Fruit fly (Drosophila melanogaster) whole organism, embryonic: ENCODE measurements around the gene SK.

Experiments used
- Abd-B ChIP-seq: fragments of 200-800 bp; sonication (Bioruptor generic); optimal IDR thresholded peaks from 2 replicates; lab custom pipeline; 2018; ENCODE audit warnings: missing biosample characterization, mild to moderate bottlenecking, missing genetic modification characterization, moderate library complexity
- Atf6 ChIP-seq: fragments of 200-800 bp; sonication (Bioruptor generic); IDR thresholded peaks from 2 replicates; pipeline ENCODE4 v1.3.6; 2022; ENCODE audit warnings: missing biosample characterization, missing genetic modification characterization
- B-H2 ChIP-seq: fragments of 200-800 bp; sonication (Bioruptor generic); optimal IDR thresholded peaks from 2 replicates; lab custom pipeline; 2018; ENCODE audit warnings: missing biosample characterization, mild to moderate bottlenecking, missing genetic modification characterization
- CG10462 ChIP-seq: fragments of 200-800 bp; sonication (Bioruptor generic); optimal IDR thresholded peaks from 2 replicates; lab custom pipeline; 2016; ENCODE audit warnings: missing biosample characterization, missing genetic modification characterization
- CG11085 ChIP-seq: fragments of 200-800 bp; sonication (Bioruptor generic); IDR thresholded peaks from 2 replicates; pipeline ENCODE4 v1.3.6; 2022; ENCODE audit warnings: missing biosample characterization, missing genetic modification characterization
- CG11093 ChIP-seq: fragments of 200-800 bp; sonication (Bioruptor generic); IDR thresholded peaks from 3 replicates; pipeline ENCODE4 v1.3.6; 2022; ENCODE audit warnings: missing biosample characterization, missing genetic modification characterization
- CG11696 ChIP-seq: fragments of 200-800 bp; sonication (Bioruptor generic); IDR thresholded peaks from 2 replicates; pipeline ENCODE4 v1.3.6; 2022; ENCODE audit warnings: missing biosample characterization, missing genetic modification characterization
- CG12155 ChIP-seq: fragments of 200-800 bp; sonication (Bioruptor generic); optimal IDR thresholded peaks from 3 replicates; lab custom pipeline; 2016; ENCODE audit warnings: missing biosample characterization, missing genetic modification characterization
- CG13624 ChIP-seq: fragments of 200-800 bp; sonication (Bioruptor generic); optimal IDR thresholded peaks from 2 replicates; lab custom pipeline; 2016; ENCODE audit warnings: missing biosample characterization, missing genetic modification characterization
- CG13775 ChIP-seq: fragments of 200-800 bp; sonication (Bioruptor generic); optimal IDR thresholded peaks from 3 replicates; lab custom pipeline; 2017; ENCODE audit warnings: missing biosample characterization, mild to moderate bottlenecking, missing genetic modification characterization
- CG14014 ChIP-seq: fragments of 200-800 bp; sonication (Bioruptor generic); IDR thresholded peaks from 2 replicates; pipeline ENCODE4 v1.3.6; 2022; ENCODE audit warnings: missing biosample characterization, missing genetic modification characterization
- CG1602 ChIP-seq: fragments of 200-800 bp; sonication (Bioruptor generic); optimal IDR thresholded peaks from 3 replicates; lab custom pipeline; 2016; ENCODE audit warnings: missing biosample characterization, missing genetic modification characterization
- CG1603 ChIP-seq: fragments of 200-800 bp; sonication (Bioruptor generic); optimal IDR thresholded peaks from 2 replicates; lab custom pipeline; 2019; ENCODE audit warnings: missing biosample characterization, mild to moderate bottlenecking, missing genetic modification characterization, moderate library complexity
- CG16815 ChIP-seq: fragments of 200-800 bp; sonication (Bioruptor generic); optimal IDR thresholded peaks from 3 replicates; lab custom pipeline; 2017; ENCODE audit warnings: missing biosample characterization, mild to moderate bottlenecking, missing genetic modification characterization
- CG17829 ChIP-seq: fragments of 200-800 bp; optimal IDR thresholded peaks from 2 replicates; lab custom pipeline; 2019; ENCODE audit warnings: missing biosample characterization, mild to moderate bottlenecking, missing genetic modification characterization, moderate library complexity
- CG2202 ChIP-seq: fragments of 200-800 bp; sonication (Bioruptor generic); optimal IDR thresholded peaks from 2 replicates; lab custom pipeline; 2018; ENCODE audit warnings: missing biosample characterization, mild to moderate bottlenecking, missing genetic modification characterization
- CG2712 ChIP-seq: fragments of 200-800 bp; optimal IDR thresholded peaks from 3 replicates; lab custom pipeline; 2019; ENCODE audit warnings: missing biosample characterization, mild to moderate bottlenecking, missing genetic modification characterization, moderate library complexity
- CG31224 ChIP-seq: fragments of 200-800 bp; sonication (Bioruptor generic); IDR thresholded peaks from 2 replicates; pipeline ENCODE4 v1.3.6; 2022; ENCODE audit warnings: missing biosample characterization, missing genetic modification characterization
- CG31441 ChIP-seq: fragments of 200-800 bp; sonication (Bioruptor generic); IDR thresholded peaks from 2 replicates; pipeline ENCODE4 v1.3.6; 2022; ENCODE audit warnings: missing biosample characterization, missing genetic modification characterization
- CG4404 ChIP-seq: fragments of 200-800 bp; sonication (Bioruptor generic); IDR thresholded peaks from 2 replicates; pipeline ENCODE4 v1.3.6; 2022; ENCODE audit warnings: missing biosample characterization, missing genetic modification characterization
- CG6813 ChIP-seq: fragments of 200-800 bp; sonication (Bioruptor generic); optimal IDR thresholded peaks from 2 replicates; lab custom pipeline; 2017; ENCODE audit warnings: missing biosample characterization, missing genetic modification characterization, mild to moderate bottlenecking, moderate library complexity, missing genetic modification reagents
- CG8089 ChIP-seq: fragments of 200-800 bp; sonication (Bioruptor generic); optimal IDR thresholded peaks from 3 replicates; lab custom pipeline; 2016; ENCODE audit warnings: missing biosample characterization, missing genetic modification characterization
- CoRest ChIP-seq: fragments of 200-800 bp; sonication (Bioruptor generic); optimal IDR thresholded peaks from 3 replicates; lab custom pipeline; 2018; ENCODE audit warnings: missing biosample characterization, mild to moderate bottlenecking, missing genetic modification characterization, moderate library complexity
- Dp ChIP-seq: fragments of 200-800 bp; sonication (Bioruptor generic); optimal IDR thresholded peaks from 2 replicates; lab custom pipeline; 2018; ENCODE audit warnings: missing biosample characterization, mild to moderate bottlenecking, missing genetic modification characterization, moderate library complexity
- Fer3 ChIP-seq: fragments of 200-800 bp; sonication (Bioruptor generic); optimal IDR thresholded peaks from 2 replicates; lab custom pipeline; 2018; ENCODE audit warnings: missing biosample characterization, mild to moderate bottlenecking, missing genetic modification characterization, moderate library complexity
- HLH4C ChIP-seq: fragments of 200-800 bp; sonication (Bioruptor generic); IDR thresholded peaks from 3 replicates; pipeline ENCODE4 v1.3.6; 2022; ENCODE audit warnings: missing biosample characterization, missing genetic modification characterization; ENCODE audit not compliant: partially characterized antibody
- HLHmδ ChIP-seq: fragments of 200-800 bp; sonication (Bioruptor generic); optimal IDR thresholded peaks from 2 replicates; lab custom pipeline; 2018; ENCODE audit warnings: missing biosample characterization, mild to moderate bottlenecking, missing genetic modification characterization, moderate library complexity
- Hey ChIP-seq: fragments of 200-800 bp; sonication (Bioruptor generic); optimal IDR thresholded peaks from 3 replicates; lab custom pipeline; 2018; ENCODE audit warnings: missing biosample characterization, mild to moderate bottlenecking, missing genetic modification characterization
- Hr3 ChIP-seq: fragments of 200-800 bp; sonication (Bioruptor generic); optimal IDR thresholded peaks from 3 replicates; lab custom pipeline; 2016; ENCODE audit warnings: missing biosample characterization, missing genetic modification characterization
- Hsf ChIP-seq: fragments of 200-800 bp; sonication (Bioruptor generic); optimal IDR thresholded peaks from 3 replicates; lab custom pipeline; 2016; ENCODE audit warnings: missing biosample characterization, missing genetic modification characterization
- Lpt ChIP-seq: fragments of >200 bp; optimal IDR thresholded peaks from 2 replicates; lab custom pipeline; 2018; ENCODE audit warnings: missing biosample characterization, missing genetic modification characterization
- NC2β ChIP-seq: fragments of 200-800 bp; sonication (Bioruptor generic); optimal IDR thresholded peaks from 2 replicates; lab custom pipeline; 2016; ENCODE audit warnings: missing biosample characterization, missing genetic modification characterization
- Nf-YB ChIP-seq: fragments of 200-800 bp; sonication (Bioruptor generic); optimal IDR thresholded peaks from 3 replicates; lab custom pipeline; 2019; ENCODE audit warnings: missing biosample characterization, mild to moderate bottlenecking, missing genetic modification characterization, moderate library complexity
- Taf1 ChIP-seq: fragments of 200-800 bp; sonication (Bioruptor generic); IDR thresholded peaks from 2 replicates; pipeline ENCODE4 v1.3.6; 2022; ENCODE audit warnings: missing biosample characterization, missing genetic modification characterization
- Tbp ChIP-seq: fragments of >200 bp; optimal IDR thresholded peaks from 2 replicates; lab custom pipeline; 2018; ENCODE audit warnings: missing biosample characterization, missing genetic modification characterization
- aop ChIP-seq: fragments of 200-800 bp; sonication (Bioruptor generic); IDR thresholded peaks from 2 replicates; pipeline ENCODE4 v1.3.6; 2022; ENCODE audit warnings: missing biosample characterization, missing genetic modification characterization
- bcd ChIP-seq: fragments of 200-800 bp; sonication (Bioruptor generic); optimal IDR thresholded peaks from 2 replicates; lab custom pipeline; 2017; ENCODE audit warnings: missing biosample characterization, mild to moderate bottlenecking, missing genetic modification characterization
- caup ChIP-seq: fragments of 200-800 bp; sonication (Bioruptor generic); optimal IDR thresholded peaks from 3 replicates; lab custom pipeline; 2017; ENCODE audit warnings: missing biosample characterization, mild to moderate bottlenecking, missing genetic modification characterization, moderate library complexity; ENCODE audit not compliant: severe bottlenecking
- cg ChIP-seq: fragments of 200-800 bp; sonication (Bioruptor generic); optimal IDR thresholded peaks from 3 replicates; lab custom pipeline; 2019; ENCODE audit warnings: missing biosample characterization, mild to moderate bottlenecking, missing genetic modification characterization, moderate library complexity
- chinmo ChIP-seq: fragments of 200-800 bp; sonication (Bioruptor generic); IDR thresholded peaks from 4 replicates; pipeline ENCODE4 v1.3.6; 2022; ENCODE audit warnings: missing biosample characterization, missing genetic modification characterization; ENCODE audit not compliant: partially characterized antibody
- ci ChIP-seq: fragments of 200-800 bp; sonication (Bioruptor generic); IDR thresholded peaks from 3 replicates; pipeline ENCODE4 v1.3.6; 2022; ENCODE audit warnings: missing biosample characterization, missing genetic modification characterization
- crc ChIP-seq: fragments of 200-800 bp; sonication (Bioruptor generic); optimal IDR thresholded peaks from 2 replicates; lab custom pipeline; 2016; ENCODE audit warnings: missing biosample characterization, missing genetic modification characterization
- gcm ChIP-seq: fragments of 200-800 bp; sonication (Bioruptor generic); optimal IDR thresholded peaks from 2 replicates; lab custom pipeline; 2019; ENCODE audit warnings: missing biosample characterization, mild to moderate bottlenecking, missing genetic modification characterization, moderate library complexity
- jumu ChIP-seq: fragments of 200-800 bp; sonication (Bioruptor generic); optimal IDR thresholded peaks from 3 replicates; lab custom pipeline; 2016; ENCODE audit warnings: missing biosample characterization, missing genetic modification characterization
- mirr ChIP-seq: fragments of 200-800 bp; sonication (Bioruptor generic); optimal IDR thresholded peaks from 3 replicates; lab custom pipeline; 2018; ENCODE audit warnings: missing biosample characterization, mild to moderate bottlenecking, missing genetic modification characterization
- nom ChIP-seq: fragments of 200-800 bp; sonication (Bioruptor generic); optimal IDR thresholded peaks from 2 replicates; lab custom pipeline; 2017; ENCODE audit warnings: missing biosample characterization, missing genetic modification characterization, mild to moderate bottlenecking, moderate library complexity, missing genetic modification reagents
- peb ChIP-seq: fragments of 200-800 bp; sonication (Bioruptor generic); IDR thresholded peaks from 2 replicates; pipeline ENCODE4 v1.3.6; 2022; ENCODE audit warnings: missing biosample characterization, missing genetic modification characterization
- schlank ChIP-seq: fragments of 200-800 bp; sonication (Bioruptor generic); optimal IDR thresholded peaks from 2 replicates; lab custom pipeline; 2018; ENCODE audit warnings: missing biosample characterization, mild to moderate bottlenecking, missing genetic modification characterization
- so ChIP-seq: fragments of 200-800 bp; sonication (Bioruptor generic); IDR thresholded peaks from 3 replicates; pipeline ENCODE4 v1.3.6; 2022; ENCODE audit warnings: missing biosample characterization, missing genetic modification characterization
- zen2 ChIP-seq: fragments of 200-800 bp; sonication (Bioruptor generic); IDR thresholded peaks from 3 replicates; pipeline ENCODE4 v1.3.6; 2022; ENCODE audit warnings: missing biosample characterization, missing genetic modification characterization; ENCODE audit not compliant: partially characterized antibody
- zfh2 ChIP-seq: fragments of 200-800 bp; sonication (Bioruptor generic); optimal IDR thresholded peaks from 2 replicates; lab custom pipeline; 2016; ENCODE audit warnings: missing biosample characterization, missing genetic modification characterization

Gene SK

dm6 chrX:5332259-5332862 lies 7.7 kb upstream of the SK start, which contains the start of gene CanB (continued):
- TF ChIP-seq Taf1 (GFP tag; lab: Robert Waterston, UW) (no peak), CG1603 (tag; lab: Kevin White, UChicago) (no peak), Dp (GFP tag; lab: Kevin White, UChicago) (peak; percentile 4), HLH4C (GFP tag; lab: Robert Waterston, UW) (peak; percentile 45; the same call in 2 of the 3 replicates), CG31224 (GFP tag; lab: Robert Waterston, UW) (no peak), CG2712 (tag; lab: Kevin White, UChicago) (peak; percentile 6), CG11696 (GFP tag; lab: Robert Waterston, UW) (no peak), Nf-YB (GFP tag; lab: Kevin White, UChicago) (no peak), CG1602 (GFP tag; lab: Kevin White, UChicago) (no peak), CG4404 (no peak), HLHmδ (GFP tag; lab: Kevin White, UChicago) (no peak), Lpt (no peak), CG31441 (GFP tag; lab: Robert Waterston, UW) (no peak), CG10462 (GFP tag; lab: Kevin White, UChicago) (no peak), schlank (tag; lab: Kevin White, UChicago) (no peak), bcd (GFP tag; lab: Kevin White, UChicago) (no peak), B-H2 (GFP tag; lab: Kevin White, UChicago) (no peak), Hsf (GFP tag; lab: Kevin White, UChicago) (no peak), chinmo (GFP tag; lab: Robert Waterston, UW) (0 out of 4 replicates have a peak, but pooled peaks have one; percentile 33), CG2202 (tag; lab: Kevin White, UChicago) (no peak), CG13624 (GFP tag; lab: Kevin White, UChicago) (peak; percentile 21), gcm (GFP tag; lab: Kevin White, UChicago) (no peak), zfh2 (GFP tag; lab: Kevin White, UChicago) (no peak), Hr3 (GFP tag; lab: Kevin White, UChicago) (no peak), caup (GFP tag; lab: Kevin White, UChicago) (no peak), Atf6 (GFP tag; lab: Robert Waterston, UW) (no peak), zen2 (GFP tag; lab: Robert Waterston, UW) (peak; percentile 24; the same call in 1 of the 3 replicates), Tbp (no peak), Hey (no peak), CG16815 (GFP tag; lab: Kevin White, UChicago) (no peak), CG8089 (GFP tag; lab: Kevin White, UChicago) (no peak), CG13775 (GFP tag; lab: Kevin White, UChicago) (no peak), aop (GFP tag; lab: Robert Waterston, UW) (no peak), ci (GFP tag; lab: Robert Waterston, UW) (0 out of 3 replicates have a peak, but pooled peaks have one; percentile 8), jumu (GFP tag; lab: Kevin White, UChicago) (no peak), CG6813 (GFP tag; lab: Kevin White, UChicago) (no peak), CoRest (tag; lab: Kevin White, UChicago) (peak; percentile 11), CG17829 (tag; lab: Kevin White, UChicago) (no peak), crc (GFP tag; lab: Kevin White, UChicago) (no peak), mirr (GFP tag; lab: Kevin White, UChicago) (no peak), Fer3 (tag; lab: Kevin White, UChicago) (peak; percentile 8), peb (GFP tag; lab: Robert Waterston, UW) (no peak), CG12155 (GFP tag; lab: Kevin White, UChicago) (peak; percentile 32), CG14014 (no peak), nom (GFP tag; lab: Kevin White, UChicago) (no peak), NC2β (no peak), Abd-B (GFP tag; lab: Kevin White, UChicago) (peak; percentile 20), CG11093 (no peak), so (GFP tag; lab: Robert Waterston, UW) (no peak), CG11085 (no peak), cg (no peak)
